Fruit fly (Drosophila melanogaster) whole organism, embryonic: Measurements from ENCODE around the gene AlaRS.

Experiments used
- Asciz ChIP-seq: fragments of 200-800 bp; sonication (Bioruptor generic); optimal IDR thresholded peaks from 2 replicates; lab custom pipeline; 2017; ENCODE audit warnings: missing biosample characterization, mild to moderate bottlenecking, missing genetic modification characterization, missing genetic modification reagents
- Atf3 ChIP-seq: fragments of 200-800 bp; sonication (Bioruptor generic); optimal IDR thresholded peaks from 3 replicates; lab custom pipeline; 2016; ENCODE audit warnings: missing biosample characterization, missing genetic modification characterization
- CG10654 ChIP-seq: fragments of 200-800 bp; sonication (Bioruptor generic); optimal IDR thresholded peaks from 2 replicates; lab custom pipeline; 2016; ENCODE audit warnings: missing biosample characterization, missing genetic modification characterization
- CG1233 ChIP-seq: fragments of 200-800 bp; sonication (Bioruptor generic); optimal IDR thresholded peaks from 4 replicates; lab custom pipeline; 2018; ENCODE audit warnings: missing biosample characterization, mild to moderate bottlenecking, missing genetic modification characterization
- CG12744 ChIP-seq: fragments of 200-800 bp; sonication (Bioruptor generic); optimal IDR thresholded peaks from 2 replicates; lab custom pipeline; 2016; ENCODE audit warnings: missing biosample characterization, missing genetic modification characterization
- CG18619 ChIP-seq: fragments of 200-800 bp; sonication (Bioruptor generic); optimal IDR thresholded peaks from 3 replicates; lab custom pipeline; 2017; ENCODE audit warnings: missing biosample characterization, mild to moderate bottlenecking, missing genetic modification characterization
- CG2202 ChIP-seq: fragments of 200-800 bp; sonication (Bioruptor generic); optimal IDR thresholded peaks from 2 replicates; lab custom pipeline; 2018; ENCODE audit warnings: missing biosample characterization, mild to moderate bottlenecking, missing genetic modification characterization
- CG30020 ChIP-seq: fragments of 200-800 bp; optimal IDR thresholded peaks from 2 replicates; lab custom pipeline; 2019; ENCODE audit warnings: missing biosample characterization, mild to moderate bottlenecking, missing genetic modification characterization, moderate library complexity
- CG31365 ChIP-seq: fragments of 200-800 bp; sonication (Bioruptor generic); optimal IDR thresholded peaks from 2 replicates; lab custom pipeline; 2018; ENCODE audit warnings: missing biosample characterization, mild to moderate bottlenecking, missing genetic modification characterization
- CG31388 ChIP-seq: fragments of 200-800 bp; sonication (Bioruptor generic); optimal IDR thresholded peaks from 2 replicates; lab custom pipeline; 2016; ENCODE audit warnings: missing biosample characterization, missing genetic modification characterization
- CG3163 ChIP-seq: fragments of 200-800 bp; sonication (Bioruptor generic); optimal IDR thresholded peaks from 3 replicates; lab custom pipeline; 2016; ENCODE audit warnings: missing biosample characterization, missing genetic modification characterization
- CG4328 ChIP-seq: fragments of 200-800 bp; sonication (Bioruptor generic); optimal IDR thresholded peaks from 3 replicates; lab custom pipeline; 2017; ENCODE audit warnings: missing biosample characterization, missing genetic modification reagents, missing genetic modification characterization
- CG4360 ChIP-seq: fragments of 200-800 bp; sonication (Bioruptor generic); IDR thresholded peaks from 2 replicates; pipeline ENCODE4 v1.3.6; 2022; ENCODE audit warnings: missing biosample characterization, missing genetic modification characterization
- CG6254 ChIP-seq: fragments of 200-800 bp; sonication (Bioruptor generic); optimal IDR thresholded peaks from 3 replicates; lab custom pipeline; 2017; ENCODE audit warnings: mild to moderate bottlenecking, missing biosample characterization, missing genetic modification reagents, missing genetic modification characterization
- CG6654 ChIP-seq: fragments of 200-800 bp; sonication (Bioruptor generic); optimal IDR thresholded peaks from 2 replicates; lab custom pipeline; 2017; ENCODE audit warnings: missing biosample characterization, mild to moderate bottlenecking, missing genetic modification characterization
- CG7372 ChIP-seq: fragments of 200-800 bp; sonication (Bioruptor generic); IDR thresholded peaks from 2 replicates; pipeline ENCODE4 v1.3.6; 2022; ENCODE audit warnings: missing biosample characterization, missing genetic modification characterization
- CG7839 ChIP-seq: fragments of 200-800 bp; sonication (Bioruptor generic); optimal IDR thresholded peaks from 3 replicates; lab custom pipeline; 2018; ENCODE audit warnings: missing biosample characterization, mild to moderate bottlenecking, missing genetic modification characterization, moderate library complexity
- CG8281 ChIP-seq: fragments of 200-800 bp; sonication (Bioruptor generic); optimal IDR thresholded peaks from 2 replicates; lab custom pipeline; 2018; ENCODE audit warnings: missing biosample characterization, mild to moderate bottlenecking, missing genetic modification characterization, moderate library complexity
- CG8388 ChIP-seq: fragments of 200-800 bp; sonication (Bioruptor generic); optimal IDR thresholded peaks from 2 replicates; lab custom pipeline; 2019; ENCODE audit warnings: missing biosample characterization, mild to moderate bottlenecking, missing genetic modification characterization, moderate library complexity
- CG8478 ChIP-seq: fragments of >200 bp; optimal IDR thresholded peaks from 2 replicates; lab custom pipeline; 2018
- Dip2 ChIP-seq: fragments of 200-800 bp; sonication (Bioruptor generic); IDR thresholded peaks from 2 replicates; pipeline ENCODE4 v1.3.6; 2022; ENCODE audit warnings: missing biosample characterization, missing genetic modification characterization
- Eip74EF ChIP-seq, 2 experiments: fragments of 200-800 bp in 1 of 2; fragments of >200 bp in 1 of 2; sonication (Bioruptor generic) in 1 of 2; optimal IDR thresholded peaks; 2 replicates each; lab custom pipeline; 2017 to 2019; ENCODE audit warnings: missing biosample characterization in 2 of 2, missing genetic modification characterization in 2 of 2, mild to moderate bottlenecking in 1 of 2, moderate library complexity in 1 of 2
- Elba2 ChIP-seq: fragments of 200-800 bp; sonication (Bioruptor generic); optimal IDR thresholded peaks from 3 replicates; lab custom pipeline; 2016; ENCODE audit warnings: missing biosample characterization, missing genetic modification characterization
- Ets65A ChIP-seq: fragments of 200-800 bp; sonication (Bioruptor generic); peaks from one replicate; lab custom pipeline; 2016; ENCODE audit warnings: missing biosample characterization, missing genetic modification characterization
- HmgD ChIP-seq: fragments of 200-800 bp; sonication (Bioruptor generic); optimal IDR thresholded peaks from 3 replicates; lab custom pipeline; 2016; ENCODE audit warnings: missing biosample characterization, missing genetic modification characterization
- Hmr ChIP-seq: fragments of 200-800 bp; sonication (Bioruptor generic); optimal IDR thresholded peaks from 3 replicates; lab custom pipeline; 2017; ENCODE audit warnings: mild to moderate bottlenecking, missing biosample characterization, missing genetic modification reagents, missing genetic modification characterization
- Mad ChIP-seq: fragments of 200-800 bp; sonication (Bioruptor generic); optimal IDR thresholded peaks from 2 replicates; lab custom pipeline; 2016; ENCODE audit warnings: missing biosample characterization, missing genetic modification characterization
- Med ChIP-seq: fragments of 200-800 bp; sonication (Bioruptor generic); peaks from one replicate; lab custom pipeline; 2016; ENCODE audit warnings: missing biosample characterization, missing genetic modification characterization, mild to moderate bottlenecking, inconsistent platforms, moderate library complexity
- Mrtf ChIP-seq: fragments of 200-800 bp; sonication (Bioruptor generic); IDR thresholded peaks from 3 replicates; pipeline ENCODE4 v1.3.6; 2022; ENCODE audit warnings: missing biosample characterization, missing genetic modification characterization
- Sox102F ChIP-seq: fragments of 200-800 bp; sonication (Bioruptor generic); optimal IDR thresholded peaks from 2 replicates; lab custom pipeline; 2018; ENCODE audit warnings: missing biosample characterization, mild to moderate bottlenecking, missing genetic modification characterization, moderate library complexity
- ase ChIP-seq: fragments of 200-800 bp; sonication (Bioruptor generic); IDR thresholded peaks from 3 replicates; pipeline ENCODE4 v1.3.6; 2022; ENCODE audit warnings: missing biosample characterization, missing genetic modification characterization
- cad ChIP-seq: fragments of >200 bp; optimal IDR thresholded peaks from 2 replicates; lab custom pipeline; 2017; ENCODE audit warnings: missing biosample characterization, missing genetic modification characterization
- caup ChIP-seq: fragments of 200-800 bp; sonication (Bioruptor generic); optimal IDR thresholded peaks from 3 replicates; lab custom pipeline; 2017; ENCODE audit warnings: missing biosample characterization, mild to moderate bottlenecking, missing genetic modification characterization, moderate library complexity; ENCODE audit not compliant: severe bottlenecking
- croc ChIP-seq: fragments of 200-800 bp; sonication (Bioruptor generic); conservative IDR thresholded peaks from 3 replicates; pipeline ENCODE4 v1.3.6; 2022; ENCODE audit warnings: missing biosample characterization, missing genetic modification characterization
- dati ChIP-seq: fragments of 200-800 bp; sonication (Bioruptor generic); IDR thresholded peaks from 2 replicates; pipeline ENCODE4 v1.3.6; 2022; ENCODE audit warnings: missing biosample characterization, missing genetic modification characterization
- ham ChIP-seq: fragments of 200-800 bp; sonication (Bioruptor generic); IDR thresholded peaks from 2 replicates; pipeline ENCODE4 v1.3.6; 2022; ENCODE audit warnings: missing biosample characterization, missing genetic modification characterization
- insv ChIP-seq, 2 experiments: fragments of 200-800 bp; sonication (Bioruptor generic); optimal IDR thresholded peaks; 3 replicates each; lab custom pipeline; 2016 to 2018; ENCODE audit warnings: missing biosample characterization in 2 of 2, missing genetic modification characterization in 2 of 2
- kni ChIP-seq: fragments of 200-800 bp; sonication (Bioruptor generic); optimal IDR thresholded peaks from 3 replicates; lab custom pipeline; 2017; ENCODE audit warnings: mild to moderate bottlenecking, missing biosample characterization, missing genetic modification reagents, missing genetic modification characterization
- lbe ChIP-seq: fragments of 200-800 bp; sonication (Bioruptor generic); optimal IDR thresholded peaks from 2 replicates; lab custom pipeline; 2016; ENCODE audit warnings: missing biosample characterization, mild to moderate bottlenecking, missing genetic modification characterization
- lmd ChIP-seq: fragments of 200-800 bp; sonication (Bioruptor generic); IDR thresholded peaks from 2 replicates; pipeline ENCODE4 v1.3.6; 2022; ENCODE audit warnings: missing biosample characterization, missing genetic modification characterization
- onecut ChIP-seq: fragments of 200-800 bp; sonication (Bioruptor generic); IDR thresholded peaks from 2 replicates; pipeline ENCODE4 v1.3.6; 2022; ENCODE audit warnings: missing biosample characterization, missing genetic modification characterization
- pb ChIP-seq: fragments of 200-800 bp; sonication (Bioruptor generic); optimal IDR thresholded peaks from 3 replicates; lab custom pipeline; 2016; ENCODE audit warnings: missing biosample characterization, missing genetic modification characterization
- pros ChIP-seq: fragments of 200-800 bp; sonication (Bioruptor generic); optimal IDR thresholded peaks from 3 replicates; lab custom pipeline; 2019; ENCODE audit warnings: missing biosample characterization, mild to moderate bottlenecking, missing genetic modification characterization, moderate library complexity
- ranshi ChIP-seq: fragments of 200-800 bp; sonication (Bioruptor generic); IDR thresholded peaks from 2 replicates; pipeline ENCODE4 v1.3.6; 2022; ENCODE audit warnings: missing biosample characterization, missing genetic modification characterization
- sc ChIP-seq, 3 experiments: fragments of >200 bp in 2 of 3; fragments of 200-800 bp in 1 of 3; sonication (Bioruptor generic) in 1 of 3; optimal IDR thresholded peaks; 2 replicates in 2 of 3; 3 replicates in 1 of 3; lab custom pipeline; 2017; ENCODE audit warnings: mild to moderate bottlenecking in 1 of 3, missing biosample characterization in 1 of 3, missing genetic modification characterization in 1 of 3, missing genetic modification reagents in 1 of 3
- sisA ChIP-seq: fragments of 200-800 bp; sonication (Bioruptor generic); IDR thresholded peaks from 2 replicates; pipeline ENCODE4 v1.3.6; 2022; ENCODE audit warnings: missing biosample characterization, missing genetic modification characterization
- ttk ChIP-seq: fragments of 200-800 bp; sonication (Bioruptor generic); IDR thresholded peaks from 2 replicates; pipeline ENCODE4 v2.1.2; 2022; ENCODE audit warnings: missing biosample characterization, missing genetic modification characterization
- unpg ChIP-seq: fragments of 200-800 bp; sonication (Bioruptor generic); optimal IDR thresholded peaks from 3 replicates; lab custom pipeline; 2018; ENCODE audit warnings: missing biosample characterization, mild to moderate bottlenecking, missing genetic modification characterization, moderate library complexity
- z ChIP-seq: fragments of 200-800 bp; sonication (Bioruptor generic); IDR thresholded peaks from 3 replicates; pipeline ENCODE4 v1.3.6; 2022; ENCODE audit warnings: missing biosample characterization, missing genetic modification characterization

The AlaRS gene

DNA sequence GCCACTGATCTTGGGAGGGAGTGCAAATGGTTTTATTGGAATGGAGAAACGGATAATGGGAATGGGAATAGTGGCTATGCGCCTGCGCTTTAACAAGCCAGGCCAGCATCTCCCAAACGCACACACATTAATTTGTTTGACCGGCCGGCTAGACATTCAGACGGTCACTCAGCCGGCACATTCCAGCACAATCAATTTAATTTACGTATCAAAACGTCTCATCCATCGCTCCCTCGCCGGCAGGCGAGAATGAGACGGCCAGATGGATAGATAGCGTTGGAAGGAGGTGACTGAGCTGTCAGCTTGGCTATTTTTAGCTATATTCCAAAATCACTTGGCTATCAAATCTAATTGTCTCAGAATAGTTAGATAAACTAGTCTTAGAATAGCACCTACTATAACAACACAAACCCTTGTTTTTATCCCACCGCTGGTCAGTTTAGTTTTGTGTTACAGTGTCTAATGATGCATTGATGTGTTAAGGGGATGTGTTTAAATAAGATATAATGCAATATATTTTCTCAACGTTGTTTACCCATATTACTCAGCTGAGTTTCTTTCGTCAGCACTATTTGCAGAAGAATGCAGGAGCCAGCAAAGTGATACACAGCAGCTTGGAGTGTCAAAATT lies 42.0 kb upstream of the AlaRS start (continued):
- TF ChIP-seq Hmr (GFP tag; lab: Kevin White, UChicago), result no peak
- no peak for TF ChIP-seq ttk (GFP tag; lab: Robert Waterston, UW)
- TF ChIP-seq Sox102F (GFP tag; lab: Kevin White, UChicago), result no peak
- no peak for TF ChIP-seq caup (GFP tag; lab: Kevin White, UChicago)
- TF ChIP-seq CG3163 (GFP tag; lab: Kevin White, UChicago), result no peak
- no peak for TF ChIP-seq ase
- TF ChIP-seq Elba2 (GFP tag; lab: Kevin White, UChicago), result no peak
- TF ChIP-seq dati (GFP tag; lab: Robert Waterston, UW), result no peak
- no peak for TF ChIP-seq onecut (GFP tag; lab: Robert Waterston, UW)
- no peak for TF ChIP-seq CG12744 (GFP tag; lab: Kevin White, UChicago)
- TF ChIP-seq CG4328, result no peak
- TF ChIP-seq Asciz (GFP tag; lab: Kevin White, UChicago), result peak; percentile 2
- no peak for TF ChIP-seq sisA (GFP tag; lab: Robert Waterston, UW)
- TF ChIP-seq CG10654, result no peak
- no peak for TF ChIP-seq CG7839 (tag; lab: Kevin White, UChicago)
- no peak for TF ChIP-seq lbe (GFP tag; lab: Kevin White, UChicago)
- no peak for TF ChIP-seq CG4360 (GFP tag; lab: Robert Waterston, UW)
- TF ChIP-seq kni (GFP tag; lab: Kevin White, UChicago), result peak; percentile 63
- no peak for TF ChIP-seq CG7372 (GFP tag; lab: Robert Waterston, UW)
- TF ChIP-seq CG8478 (lab: Kevin White, UChicago), result no peak
- no peak for TF ChIP-seq CG31365 (tag; lab: Kevin White, UChicago)
- TF ChIP-seq lmd (GFP tag; lab: Robert Waterston, UW), result no peak
- no peak for TF ChIP-seq CG1233 (GFP tag; lab: Kevin White, UChicago)
- TF ChIP-seq pb (GFP tag; lab: Kevin White, UChicago), result no peak
- no peak for TF ChIP-seq HmgD (GFP tag; lab: Kevin White, UChicago)
- TF ChIP-seq CG8388 (GFP tag; lab: Kevin White, UChicago), result peak; percentile 3
- no peak for TF ChIP-seq CG18619
- TF ChIP-seq CG2202 (tag; lab: Kevin White, UChicago), result no peak
- no peak for TF ChIP-seq Atf3 (GFP tag; lab: Kevin White, UChicago)
- no peak for TF ChIP-seq CG30020
- no peak for TF ChIP-seq croc (GFP tag; lab: Robert Waterston, UW)
- TF ChIP-seq insv (GFP tag; optimal IDR thresholded peaks at IDR 0.05; lab: Kevin White, UChicago), result no peak
- TF ChIP-seq cad, result no peak
- TF ChIP-seq CG31388 (GFP tag; lab: Kevin White, UChicago), result no peak
- TF ChIP-seq Dip2 (GFP tag; lab: Robert Waterston, UW), result no peak
- no peak for TF ChIP-seq ham (GFP tag; lab: Robert Waterston, UW)
- no peak for TF ChIP-seq sc (optimal IDR thresholded peaks at IDR 0.05; lab: Kevin White, UChicago)
- TF ChIP-seq sc (GFP tag; optimal IDR thresholded peaks at IDR 0.05; lab: Kevin White, UChicago), result peak; percentile 9
- TF ChIP-seq ranshi, result no peak
- TF ChIP-seq Mrtf (GFP tag; lab: Robert Waterston, UW), result no peak
- no peak for TF ChIP-seq Mad
- TF ChIP-seq, all 482 proteins: peak for 66

DNA sequence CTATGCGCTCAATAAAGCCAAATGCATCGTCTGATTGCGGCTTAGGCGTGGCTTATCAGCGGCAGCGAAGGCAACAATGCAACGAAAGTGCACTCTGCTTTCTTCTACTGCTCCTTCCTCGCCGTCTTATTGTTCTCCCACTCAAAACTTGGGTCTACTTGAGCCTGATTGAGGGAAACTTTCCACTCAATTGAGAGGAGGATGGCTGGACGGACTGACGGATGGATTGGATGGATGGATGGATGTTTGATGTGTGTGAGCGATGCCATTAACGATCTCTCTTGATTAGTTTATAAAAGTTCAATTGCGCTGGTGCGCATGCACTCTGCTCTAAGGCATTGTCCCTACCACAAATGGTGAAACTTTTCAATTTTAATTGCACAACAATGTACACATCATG lies 41.5 kb upstream of the AlaRS start:
- TF ChIP-seq unpg (GFP tag; lab: Kevin White, UChicago) (no peak), Ets65A (GFP tag; lab: Kevin White, UChicago) (peak; percentile 3), Eip74EF (GFP tag; optimal IDR thresholded peaks at IDR 0.05; lab: Kevin White, UChicago) (no peak), z (GFP tag; lab: Robert Waterston, UW) (peak; percentile 79), pros (GFP tag; lab: Kevin White, UChicago) (no peak), CG1233 (GFP tag; lab: Kevin White, UChicago) (no peak), CG6654 (GFP tag; lab: Kevin White, UChicago) (no peak), Med (peak; percentile 27), CG8281 (tag; lab: Kevin White, UChicago) (peak; percentile 98), CG6254 (no peak)
